Fruit fly (Drosophila melanogaster) whole organism: ENCODE data around the gene DIP-kappa.

ENCODE experiments used
- CG8478 ChIP-seq: fragments of >200 bp; optimal IDR thresholded peaks from 2 replicates; lab custom pipeline; 2018; ENCODE audit warnings: inconsistent platforms
- Dll ChIP-seq: fragments of >200 bp; optimal IDR thresholded peaks from 2 replicates; lab custom pipeline; 2017
- EcR ChIP-seq, 2 experiments: fragments of >200 bp; optimal IDR thresholded peaks; 2 replicates each; lab custom pipeline; 2017; ENCODE audit warnings: missing biosample characterization in 2 of 2, missing genetic modification characterization in 2 of 2, missing genetic modification reagents in 2 of 2
- pan ChIP-seq: fragments of >200 bp; optimal IDR thresholded peaks from 2 replicates; lab custom pipeline; 2017
- psq ChIP-seq: fragments of >200 bp; optimal IDR thresholded peaks from 2 replicates; lab custom pipeline; 2017
- usp ChIP-seq: fragments of >200 bp; optimal IDR thresholded peaks from 2 replicates; lab custom pipeline; 2017; ENCODE audit warnings: missing biosample characterization, missing genetic modification characterization, mixed read lengths

Gene DIP-kappa

DNA sequence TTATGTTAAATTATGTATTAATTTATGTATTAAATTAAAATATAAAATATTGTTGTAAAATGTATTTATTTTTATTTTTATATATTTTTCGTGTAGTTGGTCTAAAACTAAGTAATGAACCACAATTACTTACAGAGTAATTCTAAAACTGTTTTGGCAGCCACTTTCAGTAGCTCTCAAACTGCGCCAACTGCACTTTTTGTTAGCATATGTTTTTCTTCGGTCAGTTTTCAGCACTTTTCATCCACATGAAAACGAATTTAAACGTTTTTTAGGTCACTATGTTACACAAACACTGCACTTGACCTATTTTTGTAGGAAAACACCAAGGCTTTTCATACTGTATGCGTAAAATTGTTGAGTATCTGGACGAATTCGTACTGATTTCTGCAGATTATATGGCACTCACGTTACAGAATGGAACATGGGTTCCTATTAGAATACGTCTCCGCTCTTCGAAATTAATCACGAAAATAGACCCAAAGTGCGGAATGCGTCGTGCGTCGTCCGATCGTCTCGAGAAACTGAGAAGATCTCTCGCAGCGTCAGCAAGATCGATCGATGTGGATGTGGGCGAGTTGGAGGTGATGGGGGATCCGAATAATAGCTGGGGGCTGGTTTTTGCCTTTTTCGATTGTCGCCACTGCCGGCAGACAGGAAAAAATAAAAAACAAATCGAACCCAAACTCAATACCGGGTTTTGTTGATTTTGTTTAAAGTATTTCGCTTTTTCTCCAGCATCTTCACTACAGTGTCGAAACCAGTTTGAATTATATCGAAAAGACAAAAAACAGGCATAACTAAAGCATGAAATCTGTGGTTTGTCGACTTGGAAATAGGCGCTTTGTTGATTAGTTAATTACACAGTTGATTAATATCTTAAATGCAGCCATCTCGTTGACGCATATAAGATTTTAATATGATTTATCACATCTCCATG is 75.0 kb downstream of the DIP-kappa start, which contains the start of gene ics:
ics (minus strand) TSS at position 716 of the 940 bp plus-strand sequence.
- TF ChIP-seq EcR (GFP tag; optimal IDR thresholded peaks at IDR 0.05; lab: Kevin White, UChicago) (no peak), psq (no peak), CG8478 (lab: Kevin White, UChicago) (no peak), Dll (no peak), usp (GFP tag; lab: Kevin White, UChicago) (no peak), pan (lab: Kevin White, UChicago) (no peak)

- no peak for TF ChIP-seq psq
These were observed 76.1 kb downstream of the DIP-kappa start for dm6 chr2L:13641046-13641445.

DNA sequence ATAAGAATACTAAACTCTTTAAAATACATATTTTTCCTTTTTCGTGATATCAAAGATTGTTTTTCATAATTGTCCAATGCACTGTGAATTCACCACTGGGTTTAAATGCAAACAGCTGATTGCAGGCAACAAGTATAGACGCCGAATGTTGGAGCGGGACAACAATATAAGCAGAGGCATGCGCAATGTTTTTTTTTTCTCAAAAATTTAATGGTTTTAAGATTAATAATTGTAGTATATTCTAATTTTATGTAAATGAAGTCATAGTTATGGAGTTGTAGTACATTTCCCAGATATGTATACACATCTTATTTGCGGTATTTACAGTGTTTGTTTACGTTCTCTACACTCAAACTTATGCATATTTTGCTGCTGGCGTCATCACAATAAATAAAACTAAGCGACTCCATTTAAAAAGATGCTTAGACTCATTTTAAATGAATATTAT is 76.6 kb downstream of the DIP-kappa start:
- TF ChIP-seq psq (no peak), CG8478 (lab: Kevin White, UChicago) (peak; percentile 18), Dll (no peak), usp (GFP tag; lab: Kevin White, UChicago) (no peak)

dm6 chr2L:13629943-13630342 is 87.2 kb downstream of the DIP-kappa start:
- TF ChIP-seq CG8478 (lab: Kevin White, UChicago) (no peak), pan (lab: Kevin White, UChicago) (no peak), psq (no peak), Dll (no peak)
